Worm (Caenorhabditis elegans): Measurements from ENCODE around the gene T07G12.2.

The T07G12.2 gene

ce11 chrIV:10498401-10498800, 32.1 kb upstream of the T07G12.2 start:
- no peak for TF ChIP-seq mls-2 (tag; optimal IDR thresholded peaks at IDR 0.05)
- TF ChIP-seq cnd-1 (tag; optimal IDR thresholded peaks at IDR 0.05): no peak
- TF ChIP-seq drap-1 (GFP tag; optimal IDR thresholded peaks at IDR 0.05): no peak
- TF ChIP-seq lsy-2 (tag; optimal IDR thresholded peaks at IDR 0.05): no peak
- no peak for TF ChIP-seq nhr-28 (tag; optimal IDR thresholded peaks at IDR 0.05)
- TF ChIP-seq ham-2 (GFP tag; optimal IDR thresholded peaks at IDR 0.05): no peak
- no peak for TF ChIP-seq nhr-76 (tag; optimal IDR thresholded peaks at IDR 0.05)
- TF ChIP-seq bed-3 (GFP tag; optimal IDR thresholded peaks at IDR 0.05): no peak
- TF ChIP-seq ztf-11 (tag; optimal IDR thresholded peaks at IDR 0.05): no peak
- no peak for TF ChIP-seq tbx-8 (GFP tag; optimal IDR thresholded peaks at IDR 0.05)

ce11 chrIV:10499948-10500356, 30.6 kb upstream of the T07G12.2 start:
- TF ChIP-seq unc-62 (GFP tag; optimal IDR thresholded peaks at IDR 0.05): peak; percentile 17
- peak; percentile 9 for TF ChIP-seq mls-2 (tag; optimal IDR thresholded peaks at IDR 0.05)
- no peak for TF ChIP-seq ceh-43 (GFP tag; optimal IDR thresholded peaks at IDR 0.05)
- TF ChIP-seq mep-1 (tag; optimal IDR thresholded peaks at IDR 0.05): peak; percentile 7
- peak; percentile 36 for TF ChIP-seq sptf-1 (tag; optimal IDR thresholded peaks at IDR 0.05)
- TF ChIP-seq ces-1 (GFP tag; optimal IDR thresholded peaks at IDR 0.05): peak; percentile 22

ce11 chrIV:10500481-10500880, 30.0 kb upstream of the T07G12.2 start:
- TF ChIP-seq pha-4 (tag; optimal IDR thresholded peaks at IDR 0.05): no peak
- no peak for TF ChIP-seq ceh-39 (tag; optimal IDR thresholded peaks at IDR 0.05)
- peak; percentile 75 for TF ChIP-seq ces-1 (GFP tag; optimal IDR thresholded peaks at IDR 0.05)

- TF ChIP-seq ces-1 (GFP tag; optimal IDR thresholded peaks at IDR 0.05) (peak; percentile 7), mep-1 (tag; optimal IDR thresholded peaks at IDR 0.05) (no peak)
Observed at ce11 chrIV:10501550-10502240, 28.8 kb upstream of the T07G12.2 start, which contains the start of gene tax-6. Gene tax-6, minus strand, starts transcription at chrIV:10501600.

- TF ChIP-seq unc-120 (tag; optimal IDR thresholded peaks at IDR 0.05; ENCODE audit: poor library complexity, severe bottlenecking) (peak; percentile 4), ceh-83 (GFP tag; optimal IDR thresholded peaks at IDR 0.05) (no peak), hlh-1 (tag; optimal IDR thresholded peaks at IDR 0.05) (peak; percentile 13)
Observed at ce11 chrIV:10502345-10502744, 28.2 kb upstream of the T07G12.2 start.

ce11 chrIV:10503750-10504232, 26.7 kb upstream of the T07G12.2 start:
- no peak for TF ChIP-seq elt-3 (tag; optimal IDR thresholded peaks at IDR 0.05)
- no peak for TF ChIP-seq ceh-39 (tag; optimal IDR thresholded peaks at IDR 0.05)
- TF ChIP-seq mep-1 (tag; optimal IDR thresholded peaks at IDR 0.05): no peak
- TF ChIP-seq lsy-2 (tag; optimal IDR thresholded peaks at IDR 0.05): no peak
- TF ChIP-seq ztf-11 (tag; optimal IDR thresholded peaks at IDR 0.05): no peak
- peak; percentile 19 for TF ChIP-seq pha-4 (tag; optimal IDR thresholded peaks at IDR 0.05)
- no peak for TF ChIP-seq bed-3 (GFP tag; optimal IDR thresholded peaks at IDR 0.05)
- TF ChIP-seq unc-120 (tag; optimal IDR thresholded peaks at IDR 0.05; ENCODE audit: poor library complexity, severe bottlenecking): peak; percentile 90
- peak; percentile 33 for TF ChIP-seq M03D4.4 (tag; optimal IDR thresholded peaks at IDR 0.05)
- TF ChIP-seq unc-62 (GFP tag; optimal IDR thresholded peaks at IDR 0.05): peak; percentile 33
- TF ChIP-seq snpc-4 (tag; optimal IDR thresholded peaks at IDR 0.05): no peak
- TF ChIP-seq sptf-1 (tag; optimal IDR thresholded peaks at IDR 0.05): peak; percentile 8
- TF ChIP-seq cnd-1 (tag; optimal IDR thresholded peaks at IDR 0.05): peak; percentile 4
- no peak for TF ChIP-seq nhr-2 (tag; optimal IDR thresholded peaks at IDR 0.05)
- TF ChIP-seq nhr-237 (tag; optimal IDR thresholded peaks at IDR 0.05): no peak
- peak; percentile 34 for TF ChIP-seq hlh-1 (tag; optimal IDR thresholded peaks at IDR 0.05)
- peak; percentile 13 for TF ChIP-seq mls-2 (tag; optimal IDR thresholded peaks at IDR 0.05)
- TF ChIP-seq drap-1 (GFP tag; optimal IDR thresholded peaks at IDR 0.05): peak; percentile 9
- TF ChIP-seq flh-1 (GFP tag; optimal IDR thresholded peaks at IDR 0.05): no peak
- no peak for TF ChIP-seq zip-8 (tag; optimal IDR thresholded peaks at IDR 0.05)
- no peak for TF ChIP-seq lin-13 (tag; optimal IDR thresholded peaks at IDR 0.05)
- no peak for TF ChIP-seq tbx-8 (GFP tag; optimal IDR thresholded peaks at IDR 0.05)
- TF ChIP-seq ces-1 (GFP tag; optimal IDR thresholded peaks at IDR 0.05): peak; percentile 51
- no peak for TF ChIP-seq ceh-43 (GFP tag; optimal IDR thresholded peaks at IDR 0.05)
- TF ChIP-seq unc-39 (tag; optimal IDR thresholded peaks at IDR 0.05): no peak
